Worm (Caenorhabditis elegans) whole organism, young adult: Measurements from ENCODE around the gene spon-1.

ENCODE experiments used
- B0019.2 ChIP-seq: fragments of 200-800 bp; sonication (Bioruptor generic); conservative IDR thresholded peaks from 2 replicates; pipeline ENCODE4 v1.3.6; 2022; ENCODE audit warnings: missing genetic modification reagents, missing genetic modification characterization, missing compliant biosample characterization
- C06A6.2 ChIP-seq: fragments of 200-800 bp; sonication (Bioruptor generic); conservative IDR thresholded peaks from 2 replicates; pipeline ENCODE4 v1.3.6; 2022; ENCODE audit warnings: missing genetic modification characterization, missing compliant biosample characterization
- F10E7.11 ChIP-seq: sonication (generic microtip); optimal IDR thresholded peaks from 2 replicates; lab custom pipeline; 2017; ENCODE audit warnings: mild to moderate bottlenecking, missing genetic modification characterization, moderate library complexity, missing compliant biosample characterization
- F39B2.1 ChIP-seq: fragments of 200-800 bp; sonication (Bioruptor generic); IDR thresholded peaks from 2 replicates; pipeline ENCODE4 v1.3.6; 2022; ENCODE audit warnings: missing genetic modification reagents, missing genetic modification characterization, missing compliant biosample characterization
- F55B11.4 ChIP-seq: sonication (generic microtip); optimal IDR thresholded peaks from 2 replicates; lab custom pipeline; 2016; ENCODE audit warnings: missing compliant biosample characterization, missing genetic modification characterization, borderline replicate concordance; ENCODE audit not compliant: insufficient read depth
- Y53G8AR.9 ChIP-seq: fragments of 200-800 bp; sonication (Bioruptor generic); conservative IDR thresholded peaks from 2 replicates; pipeline ENCODE4 v1.3.6; 2022; ENCODE audit warnings: missing genetic modification reagents, missing genetic modification characterization, missing compliant biosample characterization
- Y79H2A.3 ChIP-seq: fragments of 200-800 bp; sonication (Bioruptor generic); conservative IDR thresholded peaks from 2 replicates; pipeline ENCODE4 v1.3.6; 2022; ENCODE audit warnings: missing genetic modification reagents, missing genetic modification characterization, missing compliant biosample characterization
- ama-1 ChIP-seq, 3 experiments: fragments of 150-350 bp in 1 of 3; sonication (generic microtip) in 2 of 3; optimal IDR thresholded peaks; 2 replicates each; lab custom pipeline; 2014 to 2018; ENCODE audit warnings: missing biosample characterization in 2 of 3, missing genetic modification characterization in 2 of 3, missing genetic modification reagents in 2 of 3
- aptf-2 ChIP-seq: fragments of 200-800 bp; sonication (Bioruptor generic); conservative IDR thresholded peaks from 2 replicates; pipeline ENCODE4 v1.3.6; 2022; ENCODE audit warnings: missing genetic modification reagents, missing genetic modification characterization, missing compliant biosample characterization
- aptf-3 ChIP-seq: fragments of 200-800 bp; sonication (Bioruptor generic); IDR thresholded peaks from 2 replicates; pipeline ENCODE4 v1.3.6; 2022; ENCODE audit warnings: missing genetic modification characterization, missing compliant biosample characterization
- atf-7 ChIP-seq: sonication (generic microtip); optimal IDR thresholded peaks from 2 replicates; lab custom pipeline; 2017; ENCODE audit warnings: mild to moderate bottlenecking, missing genetic modification characterization, missing compliant biosample characterization
- athp-1 ChIP-seq: sonication (generic microtip); optimal IDR thresholded peaks from 2 replicates; lab custom pipeline; 2017; ENCODE audit warnings: mild to moderate bottlenecking, missing genetic modification characterization, missing compliant biosample characterization
- attf-5 ChIP-seq: fragments of 200-800 bp; sonication (Bioruptor generic); optimal IDR thresholded peaks from 2 replicates; lab custom pipeline; 2018; ENCODE audit warnings: mild to moderate bottlenecking, missing genetic modification characterization, missing compliant biosample characterization
- bed-1 ChIP-seq: fragments of 200-800 bp; sonication (Bioruptor generic); IDR thresholded peaks from 2 replicates; pipeline ENCODE4 v1.3.6; 2022; ENCODE audit warnings: missing genetic modification reagents, missing genetic modification characterization, missing compliant biosample characterization
- ccch-3 ChIP-seq: fragments of 200-800 bp; sonication (Bioruptor generic); optimal IDR thresholded peaks from 2 replicates; lab custom pipeline; 2018; ENCODE audit warnings: mild to moderate bottlenecking, missing genetic modification characterization, missing compliant biosample characterization
- cebp-1 ChIP-seq, 2 experiments: fragments of 200-800 bp in 1 of 2; sonication (Bioruptor generic) in 1 of 2; sonication (generic microtip) in 1 of 2; IDR thresholded peaks in 1 of 2; optimal IDR thresholded peaks in 1 of 2; 2 replicates each; pipeline versions ENCODE4 v1.3.6 to Lab custom; 2017 to 2022; ENCODE audit warnings: missing compliant biosample characterization in 2 of 2, missing genetic modification characterization in 2 of 2, mild to moderate bottlenecking in 1 of 2, missing genetic modification reagents in 1 of 2, moderate library complexity in 1 of 2
- ceh-100 ChIP-seq: fragments of 200-800 bp; sonication (Bioruptor generic); IDR thresholded peaks from 2 replicates; pipeline ENCODE4 v1.3.6; 2022; ENCODE audit warnings: missing genetic modification reagents, missing genetic modification characterization, missing compliant biosample characterization
- ceh-27 ChIP-seq: fragments of 200-800 bp; sonication (Bioruptor generic); optimal IDR thresholded peaks from 2 replicates; lab custom pipeline; 2018; ENCODE audit warnings: mild to moderate bottlenecking, missing genetic modification characterization, moderate library complexity, missing compliant biosample characterization
- ceh-79 ChIP-seq: sonication (generic microtip); optimal IDR thresholded peaks from 2 replicates; lab custom pipeline; 2017; ENCODE audit warnings: mild to moderate bottlenecking, missing genetic modification characterization, missing compliant biosample characterization
- ceh-91 ChIP-seq: fragments of 200-800 bp; sonication (Bioruptor generic); IDR thresholded peaks from 2 replicates; pipeline ENCODE4 v1.3.6; 2022; ENCODE audit warnings: missing genetic modification reagents, missing genetic modification characterization, missing compliant biosample characterization
- chd-7 ChIP-seq: sonication (generic microtip); optimal IDR thresholded peaks from 2 replicates; lab custom pipeline; 2016; ENCODE audit warnings: mild to moderate bottlenecking, missing genetic modification characterization, moderate library complexity, missing compliant biosample characterization
- die-1 ChIP-seq: sonication (generic microtip); optimal IDR thresholded peaks from 2 replicates; lab custom pipeline; 2016; ENCODE audit warnings: missing genotype, mild to moderate bottlenecking, missing genetic modification characterization, missing compliant biosample characterization
- egrh-3 ChIP-seq: fragments of 200-800 bp; sonication (Bioruptor generic); IDR thresholded peaks from 2 replicates; pipeline ENCODE4 v1.3.6; 2022; ENCODE audit warnings: missing genetic modification reagents, missing genetic modification characterization, missing compliant biosample characterization
- ets-4 ChIP-seq: fragments of 200-800 bp; sonication (Bioruptor generic); optimal IDR thresholded peaks from 2 replicates; lab custom pipeline; 2018; ENCODE audit warnings: mild to moderate bottlenecking, missing genetic modification characterization, missing compliant biosample characterization
- hmg-1.2 ChIP-seq: fragments of 200-800 bp; sonication (Bioruptor generic); IDR thresholded peaks from 2 replicates; pipeline ENCODE4 v1.3.6; 2022; ENCODE audit warnings: missing genetic modification reagents, missing genetic modification characterization, missing compliant biosample characterization
- lin-26 ChIP-seq: fragments of 200-800 bp; sonication (Bioruptor generic); IDR thresholded peaks from 2 replicates; pipeline ENCODE4 v1.3.6; 2022; ENCODE audit warnings: missing genetic modification reagents, missing genetic modification characterization, missing compliant biosample characterization
- lin-35 ChIP-seq, 3 experiments: fragments of 150-350 bp in 2 of 3; sonication (generic microtip) in 1 of 3; optimal IDR thresholded peaks; 2 replicates each; lab custom pipeline; 2014 to 2018; ENCODE audit warnings: missing biosample characterization in 3 of 3, missing genetic modification characterization in 3 of 3, missing genetic modification reagents in 3 of 3
- lin-40 ChIP-seq: sonication (generic microtip); optimal IDR thresholded peaks from 2 replicates; lab custom pipeline; 2016; ENCODE audit warnings: missing genetic modification characterization, mild to moderate bottlenecking, missing compliant biosample characterization, missing genotype, missing genetic modification reagents
- lsl-1 ChIP-seq: fragments of 200-800 bp; sonication (Bioruptor generic); optimal IDR thresholded peaks from 2 replicates; lab custom pipeline; 2018; ENCODE audit warnings: mild to moderate bottlenecking, missing genetic modification characterization, moderate library complexity, missing compliant biosample characterization
- madf-6 ChIP-seq: fragments of 200-800 bp; sonication (Bioruptor generic); IDR thresholded peaks from 2 replicates; pipeline ENCODE4 v1.3.6; 2022; ENCODE audit warnings: missing genetic modification reagents, missing genetic modification characterization, missing compliant biosample characterization
- mel-28 ChIP-seq: sonication (generic microtip); optimal IDR thresholded peaks from 2 replicates; lab custom pipeline; 2016; ENCODE audit warnings: borderline replicate concordance, mild to moderate bottlenecking, missing genetic modification characterization, missing compliant biosample characterization
- nfya-2 ChIP-seq: fragments of 200-800 bp; sonication (Bioruptor generic); IDR thresholded peaks from 2 replicates; pipeline ENCODE4 v1.3.6; 2022; ENCODE audit warnings: missing genetic modification reagents, missing genetic modification characterization, missing compliant biosample characterization
- nhr-179 ChIP-seq: sonication (generic microtip); optimal IDR thresholded peaks from 2 replicates; lab custom pipeline; 2016; ENCODE audit warnings: mild to moderate bottlenecking, missing genetic modification characterization, missing compliant biosample characterization
- nhr-27 ChIP-seq: fragments of 200-800 bp; sonication (Bioruptor generic); optimal IDR thresholded peaks from 2 replicates; lab custom pipeline; 2018; ENCODE audit warnings: mild to moderate bottlenecking, missing genetic modification characterization, moderate library complexity, missing compliant biosample characterization
- nhr-80 ChIP-seq: sonication (generic microtip); optimal IDR thresholded peaks from 2 replicates; lab custom pipeline; 2016; ENCODE audit warnings: missing genetic modification characterization, missing compliant biosample characterization
- pha-4 ChIP-seq: fragments of 150-350 bp; sonication (generic microtip); optimal IDR thresholded peaks from 2 replicates; lab custom pipeline; 2014; ENCODE audit warnings: missing biosample characterization, missing genetic modification reagents, missing genetic modification characterization
- rec-8 ChIP-seq, 2 experiments: sonication (generic microtip); optimal IDR thresholded peaks; 2 replicates each; lab custom pipeline; 2016; ENCODE audit warnings: mild to moderate bottlenecking in 2 of 2, missing genetic modification characterization in 2 of 2, missing genetic modification reagents in 2 of 2, missing genotype in 2 of 2, missing biosample characterization in 1 of 2, missing compliant biosample characterization in 1 of 2, moderate library complexity in 1 of 2
- snpc-1.3 ChIP-seq: sonication (generic microtip); optimal IDR thresholded peaks from 2 replicates; lab custom pipeline; 2017; ENCODE audit warnings: missing genetic modification characterization, mild to moderate bottlenecking, missing compliant biosample characterization, antibody characterized with exemption, moderate library complexity, missing genotype, missing genetic modification reagents; ENCODE audit not compliant: insufficient read depth
- snpc-3.4 ChIP-seq: sonication (generic microtip); optimal IDR thresholded peaks from 2 replicates; lab custom pipeline; 2017; ENCODE audit warnings: missing genetic modification characterization, mild to moderate bottlenecking, missing compliant biosample characterization, antibody characterized with exemption, moderate library complexity, missing genotype, missing genetic modification reagents
- snpc-4 ChIP-seq, 5 experiments: fragments of 150-350 bp in 1 of 5; sonication (generic microtip) in 4 of 5; optimal IDR thresholded peaks; 2 replicates each; lab custom pipeline; 2014 to 2018; ENCODE audit warnings: missing genetic modification characterization in 5 of 5, missing biosample characterization in 3 of 5, antibody characterized with exemption in 2 of 5, mild to moderate bottlenecking in 2 of 5, missing compliant biosample characterization in 2 of 5, missing genotype in 2 of 5, moderate library complexity in 2 of 5, missing genetic modification reagents in 1 of 5
- unc-62 ChIP-seq: fragments of 150-350 bp; optimal IDR thresholded peaks from 2 replicates; lab custom pipeline; 2014; ENCODE audit warnings: missing biosample characterization, missing genetic modification reagents, missing genetic modification characterization
- zim-3 ChIP-seq: sonication (generic microtip); optimal IDR thresholded peaks from 2 replicates; lab custom pipeline; 2017; ENCODE audit warnings: mild to moderate bottlenecking, missing genetic modification characterization, moderate library complexity, missing compliant biosample characterization
- ztf-25 ChIP-seq: fragments of 200-800 bp; sonication (Bioruptor generic); IDR thresholded peaks from 2 replicates; pipeline ENCODE4 v1.3.6; 2022; ENCODE audit warnings: missing genetic modification reagents, missing genetic modification characterization, missing compliant biosample characterization
- ztf-6 ChIP-seq: fragments of 200-800 bp; sonication (Bioruptor generic); IDR thresholded peaks from 2 replicates; pipeline ENCODE4 v1.3.6; 2022; ENCODE audit warnings: missing genetic modification reagents, missing genetic modification characterization, missing compliant biosample characterization

Gene spon-1

ce11 chrII:7155392-7155791 is 39.0 kb downstream of the spon-1 start, which contains the start of gene C27H5.2:
C27H5.2 (plus strand) TSS chrII:7155581.
- peak; percentile 49; the same call in 1 of the 2 replicates for TF ChIP-seq Y53G8AR.9 (GFP tag; lab: Robert Waterston, UW)
- peak; percentile 14; the same call in 1 of the 2 replicates for TF ChIP-seq hmg-1.2 (GFP tag; lab: Robert Waterston, UW)
- no peak for TF ChIP-seq unc-62 (GFP tag; lab: Kevin White, UChicago)
- TF ChIP-seq aptf-2 (GFP tag; lab: Robert Waterston, UW) = no peak
- no peak for TF ChIP-seq lin-35 (GFP tag; optimal IDR thresholded peaks at IDR 0.05; lab: Kevin White, UChicago)
- TF ChIP-seq cebp-1 (GFP tag; IDR thresholded peaks at IDR 0.05; lab: Robert Waterston, UW) = no peak
- TF ChIP-seq cebp-1 (tag; optimal IDR thresholded peaks at IDR 0.05; lab: Kevin White, UChicago) = peak; percentile 9
- TF ChIP-seq madf-6 = no peak
- no peak for TF ChIP-seq F55B11.4 (tag; lab: Kevin White, UChicago)
- no peak for TF ChIP-seq F10E7.11 (tag; lab: Kevin White, UChicago)
- no peak for TF ChIP-seq Y79H2A.3
- TF ChIP-seq ceh-79 (tag; lab: Kevin White, UChicago) = no peak
- TF ChIP-seq ama-1 (optimal IDR thresholded peaks at IDR 0.05; lab: Kevin White, UChicago) = peak; percentile 14
- TF ChIP-seq ama-1 (GFP tag; optimal IDR thresholded peaks at IDR 0.05; lab: Kevin White, UChicago) = no peak
- no peak for TF ChIP-seq B0019.2 (GFP tag; lab: Robert Waterston, UW)
- no peak for TF ChIP-seq athp-1 (tag; lab: Kevin White, UChicago)
- TF ChIP-seq ztf-25 (GFP tag; lab: Robert Waterston, UW) = no peak
- no peak for TF ChIP-seq snpc-4 (GFP tag; optimal IDR thresholded peaks at IDR 0.05; lab: Kevin White, UChicago)
- TF ChIP-seq snpc-4 (tag; optimal IDR thresholded peaks at IDR 0.05; lab: Kevin White, UChicago) = no peak
- no peak for TF ChIP-seq aptf-3
- no peak for TF ChIP-seq nfya-2 (GFP tag; lab: Robert Waterston, UW)
- TF ChIP-seq atf-7 = no peak
- peak; percentile 69 for TF ChIP-seq nhr-80 (tag; lab: Kevin White, UChicago)
- TF ChIP-seq, all 124 proteins: peak for 5

- no peak for TF ChIP-seq bed-1 (GFP tag; lab: Robert Waterston, UW)
- no peak for TF ChIP-seq aptf-3
- TF ChIP-seq snpc-3.4 = no peak
- TF ChIP-seq ztf-6 = no peak
- no peak for TF ChIP-seq F39B2.1
- TF ChIP-seq rec-8 (tag; optimal IDR thresholded peaks at IDR 0.05; lab: Kevin White, UChicago) = no peak
- no peak for TF ChIP-seq ceh-100
- no peak for TF ChIP-seq chd-7 (tag; lab: Kevin White, UChicago)
- TF ChIP-seq ceh-91 = no peak
- no peak for TF ChIP-seq zim-3 (tag; lab: Kevin White, UChicago)
- no peak for TF ChIP-seq pha-4
- TF ChIP-seq ccch-3 = no peak
- TF ChIP-seq ceh-27 = no peak
- peak; percentile 10 for TF ChIP-seq ets-4
- no peak for TF ChIP-seq nhr-27 (tag; lab: Kevin White, UChicago)
- TF ChIP-seq lin-26 (GFP tag; lab: Robert Waterston, UW) = no peak
- no peak for TF ChIP-seq Y53G8AR.9 (GFP tag; lab: Robert Waterston, UW)
- no peak for TF ChIP-seq lsl-1
- no peak for TF ChIP-seq die-1 (tag; lab: Kevin White, UChicago)
- TF ChIP-seq snpc-1.3 (tag; lab: Kevin White, UChicago) = no peak
- peak; percentile 14 for TF ChIP-seq atf-7
- TF ChIP-seq C06A6.2 (GFP tag; lab: Robert Waterston, UW) = no peak
- peak; percentile 79 for TF ChIP-seq nhr-80 (tag; lab: Kevin White, UChicago)
- no peak for TF ChIP-seq egrh-3 (GFP tag; lab: Robert Waterston, UW)
- no peak for TF ChIP-seq lin-40 (tag; lab: Kevin White, UChicago)
- TF ChIP-seq nhr-179 (tag; lab: Kevin White, UChicago) = no peak
- peak; percentile 38 for TF ChIP-seq unc-62 (GFP tag; lab: Kevin White, UChicago)
- TF ChIP-seq attf-5 (GFP tag; lab: Kevin White, UChicago) = peak; percentile 9
- TF ChIP-seq mel-28 = no peak
Observed at ce11 chrII:7157415-7157814, 41.1 kb downstream of the spon-1 start.
